Fruit fly (Drosophila melanogaster): Measurements from ENCODE around the gene Tsp.

Tsp gene

DNA sequence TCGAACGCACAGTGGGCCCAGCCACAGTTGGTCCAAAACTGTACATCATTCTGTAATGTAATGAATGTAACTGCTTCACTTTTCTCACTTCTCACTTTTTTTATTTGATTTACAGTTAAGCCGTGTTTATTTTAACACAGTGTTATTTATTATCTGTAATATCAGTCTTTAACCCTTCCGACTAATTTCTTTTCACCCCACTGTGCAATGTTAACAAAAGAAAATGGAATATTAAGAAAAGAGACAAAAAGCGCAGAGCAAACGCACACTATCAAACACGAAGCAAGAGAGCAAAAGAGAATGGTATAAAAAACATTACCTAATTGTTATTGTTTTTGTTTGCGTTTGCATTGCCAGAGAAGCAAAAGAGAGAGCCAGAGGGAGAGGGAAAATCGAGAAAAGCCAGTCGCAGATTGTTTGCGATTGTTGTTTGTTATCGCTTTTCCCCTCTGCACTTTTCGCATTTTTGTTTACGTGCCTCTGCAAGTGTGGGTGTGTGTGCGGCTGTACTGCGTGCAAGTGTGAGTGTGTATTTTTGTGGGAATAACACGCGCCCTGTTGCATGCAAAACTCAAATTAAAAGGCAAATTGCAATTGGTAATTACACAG, 61.7 kb downstream of the Tsp start (continued):
- TF ChIP-seq Hr78 (GFP tag; optimal IDR thresholded peaks at IDR 0.05) (peak in 1 of 2 experiments; percentile 95), trh (GFP tag; optimal IDR thresholded peaks at IDR 0.05) (peak; percentile 95), CG6272 (GFP tag; IDR thresholded peaks at IDR 0.05) (peak; percentile 93), D (optimal IDR thresholded peaks at IDR 0.05) (no peak), D (GFP tag; optimal IDR thresholded peaks at IDR 0.05) (peak; percentile 99), Ptx1 (GFP tag; IDR thresholded peaks at IDR 0.05) (peak; percentile 98), CG3847 (GFP tag; IDR thresholded peaks at IDR 0.05) (peak; percentile 95), caup (GFP tag; optimal IDR thresholded peaks at IDR 0.05; ENCODE audit: severe bottlenecking) (peak; percentile 97), Gsc (GFP tag; IDR thresholded peaks at IDR 0.05) (peak; percentile 86), Abd-B (GFP tag; optimal IDR thresholded peaks at IDR 0.05) (peak; percentile 97), ERR (GFP tag; optimal IDR thresholded peaks at IDR 0.05) (peak; percentile 98), CG10959 (GFP tag; IDR thresholded peaks at IDR 0.05) (peak; percentile 96), hth (optimal IDR thresholded peaks at IDR 0.05) (no peak), CG17802 (tag; optimal IDR thresholded peaks at IDR 0.05) (peak; percentile 88), CG31224 (GFP tag; IDR thresholded peaks at IDR 0.05) (peak; percentile 92), h (optimal IDR thresholded peaks at IDR 0.05) (no peak), usp (GFP tag; optimal IDR thresholded peaks at IDR 0.05) (no peak), CG10274 (GFP tag; optimal IDR thresholded peaks at IDR 0.05) (peak; percentile 91), eyg (GFP tag; optimal IDR thresholded peaks at IDR 0.05) (peak; percentile 97), zen2 (GFP tag; IDR thresholded peaks at IDR 0.05; ENCODE audit: partially characterized antibody) (no peak), CG1647 (GFP tag; optimal IDR thresholded peaks at IDR 0.05) (peak; percentile 97), jing (GFP tag; optimal IDR thresholded peaks at IDR 0.05) (peak; percentile 98), Poxn (GFP tag; IDR thresholded peaks at IDR 0.05) (peak; percentile 88), CG12236 (GFP tag; optimal IDR thresholded peaks at IDR 0.05) (peak; percentile 98), Atf6 (GFP tag; IDR thresholded peaks at IDR 0.05) (peak; percentile 98), Ada2b (GFP tag; IDR thresholded peaks at IDR 0.05) (peak; percentile 98), bigmax (GFP tag; optimal IDR thresholded peaks at IDR 0.05) (peak; percentile 70), lbe (GFP tag; optimal IDR thresholded peaks at IDR 0.05) (peak; percentile 86), CG8281 (tag; optimal IDR thresholded peaks at IDR 0.05) (peak; percentile 92), CG13123 (GFP tag; optimal IDR thresholded peaks at IDR 0.05) (peak; percentile 96), CG7271 (tag; optimal IDR thresholded peaks at IDR 0.05) (peak; percentile 93), Atf-2 (GFP tag; optimal IDR thresholded peaks at IDR 0.05) (peak; percentile 98), br (optimal IDR thresholded peaks at IDR 0.05) (no peak), ewg (GFP tag; optimal IDR thresholded peaks at IDR 0.05) (peak; percentile 97), danr (GFP tag; IDR thresholded peaks at IDR 0.05) (peak; percentile 95), CG5180 (GFP tag; optimal IDR thresholded peaks at IDR 0.05) (peak; percentile 92), jumu (GFP tag; optimal IDR thresholded peaks at IDR 0.05) (peak; percentile 96), org-1 (GFP tag; optimal IDR thresholded peaks at IDR 0.05) (peak; percentile 98), tx (GFP tag; optimal IDR thresholded peaks at IDR 0.05) (peak; percentile 98), CG17186 (GFP tag; optimal IDR thresholded peaks at IDR 0.05) (peak; percentile 93), cwo (GFP tag; optimal IDR thresholded peaks at IDR 0.05) (peak; percentile 96), CG6254 (GFP tag; optimal IDR thresholded peaks at IDR 0.05) (peak; percentile 98), sens-2 (GFP tag; IDR thresholded peaks at IDR 0.05) (peak; percentile 96), Med (GFP tag) (peak; percentile 100), CG18262 (tag; optimal IDR thresholded peaks at IDR 0.05) (peak; percentile 99), gro (GFP tag; optimal IDR thresholded peaks at IDR 0.05) (peak; percentile 98), Doc2 (GFP tag; IDR thresholded peaks at IDR 0.05) (no peak; the same call in 1 of the 2 replicates)
